Worm (Caenorhabditis elegans): ENCODE results near the gene W07A12.8.

W07A12.8 gene

DNA sequence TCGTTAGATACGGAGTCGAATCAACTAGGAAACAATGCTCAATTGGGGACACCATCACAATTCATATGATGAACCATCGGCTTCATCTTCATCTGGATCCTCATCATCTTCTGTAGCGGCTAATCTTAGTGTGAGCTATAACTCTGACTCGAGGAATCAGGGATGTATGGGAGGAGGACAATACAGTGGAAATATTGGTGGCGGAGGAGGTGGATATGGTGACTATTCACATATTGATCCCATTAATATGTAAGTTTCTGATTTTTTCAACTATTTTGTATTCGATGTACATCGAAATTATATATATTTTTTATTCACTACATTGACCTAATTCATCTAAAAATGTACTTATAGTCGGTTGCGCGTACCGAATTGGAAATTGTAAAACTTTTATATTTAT lies 38.2 kb downstream of the W07A12.8 start:
- peak; percentile 70 for TF ChIP-seq ama-1 (optimal IDR thresholded peaks at IDR 0.05)
- TF ChIP-seq nhr-21 (tag; optimal IDR thresholded peaks at IDR 0.05) = no peak

DNA sequence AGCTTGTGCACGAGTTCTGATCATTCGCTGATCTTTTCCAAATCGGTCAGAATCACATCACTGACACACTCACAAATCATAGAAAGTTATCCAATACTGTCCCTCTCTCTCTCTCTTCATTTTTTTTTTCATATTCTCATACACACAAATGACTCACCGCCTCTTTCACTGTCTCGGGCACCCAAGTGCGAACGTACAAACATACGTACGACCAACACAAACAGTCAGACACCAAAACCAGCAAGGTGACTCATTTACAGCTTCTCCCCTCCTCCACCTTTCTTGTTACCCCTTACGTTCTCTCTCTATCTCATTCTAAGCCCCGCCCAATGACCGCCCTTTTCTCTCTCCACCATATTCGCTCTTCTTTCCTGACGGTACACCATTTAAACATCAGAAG lies 38.6 kb downstream of the W07A12.8 start:
- TF ChIP-seq fos-1 (tag; optimal IDR thresholded peaks at IDR 0.05) (peak; percentile 96), ZK546.5 (tag; optimal IDR thresholded peaks at IDR 0.05) (no peak), lin-39 (tag; optimal IDR thresholded peaks at IDR 0.05) (no peak), nhr-6 (tag; optimal IDR thresholded peaks at IDR 0.05) (no peak), nhr-12 (tag; optimal IDR thresholded peaks at IDR 0.05) (no peak), sma-3 (GFP tag; optimal IDR thresholded peaks at IDR 0.05) (no peak), blmp-1 (tag; optimal IDR thresholded peaks at IDR 0.05; ENCODE audit: insufficient read depth) (peak; percentile 16), nhr-237 (tag; optimal IDR thresholded peaks at IDR 0.05) (no peak)

ce11 chrII:9125007-9125406 lies 40.6 kb downstream of the W07A12.8 start:
- TF ChIP-seq fos-1 (tag; optimal IDR thresholded peaks at IDR 0.05) (peak; percentile 48), unc-39 (tag; optimal IDR thresholded peaks at IDR 0.05) (no peak), nhr-77 (tag; optimal IDR thresholded peaks at IDR 0.05) (no peak), ztf-11 (tag; optimal IDR thresholded peaks at IDR 0.05) (no peak)

ce11 chrII:9124353-9124752 lies 41.3 kb downstream of the W07A12.8 start:
- TF ChIP-seq fos-1 (tag; optimal IDR thresholded peaks at IDR 0.05) = peak; percentile 50
- TF ChIP-seq sma-9 (GFP tag; optimal IDR thresholded peaks at IDR 0.05) = no peak
- TF ChIP-seq sma-9 (tag; optimal IDR thresholded peaks at IDR 0.05) = no peak
- TF ChIP-seq sma-3 (GFP tag; optimal IDR thresholded peaks at IDR 0.05) = peak; percentile 51

ce11 chrII:9120813-9121554 lies 44.6 kb downstream of the W07A12.8 start:
- TF ChIP-seq nhr-12 (tag; optimal IDR thresholded peaks at IDR 0.05) (no peak), nhr-21 (tag; optimal IDR thresholded peaks at IDR 0.05) (no peak), sma-9 (GFP tag; optimal IDR thresholded peaks at IDR 0.05) (peak; percentile 42), sma-9 (tag; optimal IDR thresholded peaks at IDR 0.05) (no peak), C34F6.9 (tag; optimal IDR thresholded peaks at IDR 0.05) (no peak), ztf-4 (tag; optimal IDR thresholded peaks at IDR 0.05) (peak; percentile 25), ama-1 (optimal IDR thresholded peaks at IDR 0.05) (no peak), R02D3.7 (tag; optimal IDR thresholded peaks at IDR 0.05) (no peak), elt-1 (tag; optimal IDR thresholded peaks at IDR 0.05) (no peak), lin-13 (GFP tag; optimal IDR thresholded peaks at IDR 0.05) (no peak), nhr-77 (tag; optimal IDR thresholded peaks at IDR 0.05) (no peak), ceh-16 (tag; optimal IDR thresholded peaks at IDR 0.05) (no peak), lsy-2 (tag; optimal IDR thresholded peaks at IDR 0.05) (peak in 1 of 2 experiments; percentile 6), egl-27 (tag; optimal IDR thresholded peaks at IDR 0.05) (no peak), mbf-1 (tag; optimal IDR thresholded peaks at IDR 0.05) (no peak), ZK546.5 (tag; optimal IDR thresholded peaks at IDR 0.05) (no peak), F13H6.1 (tag; optimal IDR thresholded peaks at IDR 0.05) (no peak), snpc-4 (tag; optimal IDR thresholded peaks at IDR 0.05) (no peak), alr-1 (tag; optimal IDR thresholded peaks at IDR 0.05) (no peak)

DNA sequence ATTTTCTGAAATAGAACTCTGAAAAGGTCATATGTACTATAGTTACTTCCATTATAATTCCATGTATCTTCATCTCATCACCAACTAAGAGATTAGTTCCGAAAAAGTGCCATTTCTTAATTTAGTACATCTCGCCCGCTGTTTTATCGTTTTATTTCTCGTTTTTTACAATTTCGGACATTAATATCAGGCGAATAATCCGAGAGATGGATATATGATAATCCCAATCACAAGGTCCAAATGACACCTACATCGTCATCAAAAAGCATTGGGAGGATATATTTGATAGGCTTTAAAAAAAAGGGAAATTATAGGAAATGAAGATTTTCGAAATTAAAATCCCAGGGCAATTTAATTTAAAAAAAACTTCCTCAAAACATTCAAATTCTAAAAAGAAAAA lies 45.3 kb downstream of the W07A12.8 start:
- TF ChIP-seq ceh-82 (tag; optimal IDR thresholded peaks at IDR 0.05) = no peak
- no peak for TF ChIP-seq ama-1 (optimal IDR thresholded peaks at IDR 0.05)
- no peak for TF ChIP-seq blmp-1 (tag; optimal IDR thresholded peaks at IDR 0.05; ENCODE audit: insufficient read depth)
- no peak for TF ChIP-seq skn-1 (tag; optimal IDR thresholded peaks at IDR 0.05)
- TF ChIP-seq nhr-23 (tag; optimal IDR thresholded peaks at IDR 0.05) = no peak
- no peak for TF ChIP-seq unc-55 (GFP tag; optimal IDR thresholded peaks at IDR 0.05)
- TF ChIP-seq nhr-77 (tag; optimal IDR thresholded peaks at IDR 0.05) = no peak
- no peak for TF ChIP-seq sma-9 (GFP tag; optimal IDR thresholded peaks at IDR 0.05)
- no peak for TF ChIP-seq sma-9 (tag; optimal IDR thresholded peaks at IDR 0.05)
- TF ChIP-seq elt-3 (tag; optimal IDR thresholded peaks at IDR 0.05) = no peak
- TF ChIP-seq lin-11 (tag; optimal IDR thresholded peaks at IDR 0.05) = no peak
- no peak for TF ChIP-seq peb-1 (tag; optimal IDR thresholded peaks at IDR 0.05)
- TF ChIP-seq F13H6.1 (tag; optimal IDR thresholded peaks at IDR 0.05) = no peak
- no peak for TF ChIP-seq lin-39 (tag; optimal IDR thresholded peaks at IDR 0.05)
- TF ChIP-seq nhr-6 (tag; optimal IDR thresholded peaks at IDR 0.05) = no peak
- TF ChIP-seq mdl-1 (tag; optimal IDR thresholded peaks at IDR 0.05) = no peak
- no peak for TF ChIP-seq nhr-10 (tag; optimal IDR thresholded peaks at IDR 0.05)
- no peak for TF ChIP-seq ztf-11 (tag; optimal IDR thresholded peaks at IDR 0.05)
- no peak for TF ChIP-seq R02D3.7 (tag; optimal IDR thresholded peaks at IDR 0.05)
- TF ChIP-seq lin-13 (GFP tag; optimal IDR thresholded peaks at IDR 0.05) = no peak
